Worm (Caenorhabditis elegans) whole organism, young adult: ENCODE results near the gene ZK550.2.

Experiments used
- D2030.7 ChIP-seq: fragments of 200-800 bp; sonication (Bioruptor generic); IDR thresholded peaks from 2 replicates; pipeline ENCODE4 v1.3.6; 2022; ENCODE audit warnings: missing genetic modification reagents, missing genetic modification characterization, missing compliant biosample characterization
- F33H1.4 ChIP-seq: fragments of 200-800 bp; sonication (Bioruptor generic); IDR thresholded peaks from 2 replicates; pipeline ENCODE4 v1.3.6; 2022; ENCODE audit warnings: missing genetic modification reagents, missing genetic modification characterization, missing compliant biosample characterization
- F55B11.4 ChIP-seq: sonication (generic microtip); optimal IDR thresholded peaks from 2 replicates; lab custom pipeline; 2016; ENCODE audit warnings: missing compliant biosample characterization, missing genetic modification characterization, borderline replicate concordance; ENCODE audit not compliant: insufficient read depth
- K11D2.4 ChIP-seq: fragments of 200-800 bp; sonication (Bioruptor generic); IDR thresholded peaks from 2 replicates; pipeline ENCODE4 v1.3.6; 2022; ENCODE audit warnings: missing genetic modification reagents, missing genetic modification characterization, missing compliant biosample characterization
- T07F8.4 ChIP-seq: sonication (generic microtip); optimal IDR thresholded peaks from 2 replicates; lab custom pipeline; 2016; ENCODE audit warnings: mild to moderate bottlenecking, missing genetic modification characterization, moderate library complexity, missing compliant biosample characterization
- Y53G8AR.9 ChIP-seq: fragments of 200-800 bp; sonication (Bioruptor generic); conservative IDR thresholded peaks from 2 replicates; pipeline ENCODE4 v1.3.6; 2022; ENCODE audit warnings: missing genetic modification reagents, missing genetic modification characterization, missing compliant biosample characterization
- Y95B8A.8 ChIP-seq: fragments of 200-800 bp; sonication (Bioruptor generic); IDR thresholded peaks from 2 replicates; pipeline ENCODE4 v1.3.6; 2022; ENCODE audit warnings: missing genetic modification reagents, missing genetic modification characterization, missing compliant biosample characterization
- ZK185.1 ChIP-seq: sonication (generic microtip); optimal IDR thresholded peaks from 2 replicates; lab custom pipeline; 2016; ENCODE audit warnings: mild to moderate bottlenecking, missing genetic modification characterization, missing compliant biosample characterization; ENCODE audit not compliant: poor library complexity, severe bottlenecking
- aptf-2 ChIP-seq: fragments of 200-800 bp; sonication (Bioruptor generic); conservative IDR thresholded peaks from 2 replicates; pipeline ENCODE4 v1.3.6; 2022; ENCODE audit warnings: missing genetic modification reagents, missing genetic modification characterization, missing compliant biosample characterization
- aptf-3 ChIP-seq: fragments of 200-800 bp; sonication (Bioruptor generic); IDR thresholded peaks from 2 replicates; pipeline ENCODE4 v1.3.6; 2022; ENCODE audit warnings: missing genetic modification characterization, missing compliant biosample characterization
- athp-1 ChIP-seq: sonication (generic microtip); optimal IDR thresholded peaks from 2 replicates; lab custom pipeline; 2017; ENCODE audit warnings: mild to moderate bottlenecking, missing genetic modification characterization, missing compliant biosample characterization
- attf-3 ChIP-seq: fragments of 200-800 bp; sonication (Bioruptor generic); conservative IDR thresholded peaks from 2 replicates; pipeline ENCODE4 v1.3.6; 2022; ENCODE audit warnings: missing genetic modification reagents, missing genetic modification characterization, missing compliant biosample characterization
- attf-6 ChIP-seq: fragments of 200-800 bp; sonication (Bioruptor generic); IDR thresholded peaks from 2 replicates; pipeline ENCODE4 v1.3.6; 2022; ENCODE audit warnings: missing genetic modification reagents, missing genetic modification characterization, missing compliant biosample characterization
- bed-1 ChIP-seq: fragments of 200-800 bp; sonication (Bioruptor generic); IDR thresholded peaks from 2 replicates; pipeline ENCODE4 v1.3.6; 2022; ENCODE audit warnings: missing genetic modification reagents, missing genetic modification characterization, missing compliant biosample characterization
- bed-2 ChIP-seq: fragments of 200-800 bp; sonication (Bioruptor generic); IDR thresholded peaks from 2 replicates; pipeline ENCODE4 v1.3.6; 2022; ENCODE audit warnings: missing genetic modification reagents, missing genetic modification characterization, missing compliant biosample characterization
- ceh-100 ChIP-seq: fragments of 200-800 bp; sonication (Bioruptor generic); IDR thresholded peaks from 2 replicates; pipeline ENCODE4 v1.3.6; 2022; ENCODE audit warnings: missing genetic modification reagents, missing genetic modification characterization, missing compliant biosample characterization
- ceh-27 ChIP-seq: fragments of 200-800 bp; sonication (Bioruptor generic); optimal IDR thresholded peaks from 2 replicates; lab custom pipeline; 2018; ENCODE audit warnings: mild to moderate bottlenecking, missing genetic modification characterization, moderate library complexity, missing compliant biosample characterization
- ceh-79 ChIP-seq: sonication (generic microtip); optimal IDR thresholded peaks from 2 replicates; lab custom pipeline; 2017; ENCODE audit warnings: mild to moderate bottlenecking, missing genetic modification characterization, missing compliant biosample characterization
- ceh-91 ChIP-seq: fragments of 200-800 bp; sonication (Bioruptor generic); IDR thresholded peaks from 2 replicates; pipeline ENCODE4 v1.3.6; 2022; ENCODE audit warnings: missing genetic modification reagents, missing genetic modification characterization, missing compliant biosample characterization
- efl-1 ChIP-seq: fragments of 150-350 bp; optimal IDR thresholded peaks from 2 replicates; lab custom pipeline; 2014; ENCODE audit warnings: missing biosample characterization, missing genetic modification reagents, missing genetic modification characterization
- egl-44 ChIP-seq: fragments of 200-800 bp; sonication (Bioruptor generic); IDR thresholded peaks from 2 replicates; pipeline ENCODE4 v1.3.6; 2022; ENCODE audit warnings: missing genetic modification reagents, missing genetic modification characterization, missing compliant biosample characterization
- ekl-4 ChIP-seq: fragments of 200-800 bp; sonication (Bioruptor generic); IDR thresholded peaks from 2 replicates; pipeline ENCODE4 v1.3.6; 2022; ENCODE audit warnings: missing genetic modification reagents, missing genetic modification characterization, missing compliant biosample characterization
- hlh-12 ChIP-seq: sonication (generic microtip); optimal IDR thresholded peaks from 2 replicates; lab custom pipeline; 2016; ENCODE audit warnings: missing genetic modification characterization, missing compliant biosample characterization
- hmg-1.2 ChIP-seq: fragments of 200-800 bp; sonication (Bioruptor generic); IDR thresholded peaks from 2 replicates; pipeline ENCODE4 v1.3.6; 2022; ENCODE audit warnings: missing genetic modification reagents, missing genetic modification characterization, missing compliant biosample characterization
- hsf-1 ChIP-seq: fragments of 200-800 bp; sonication (Bioruptor generic); IDR thresholded peaks from 2 replicates; pipeline ENCODE4 v1.3.6; 2022; ENCODE audit warnings: missing genetic modification reagents, missing genetic modification characterization, missing compliant biosample characterization
- lin-40 ChIP-seq: sonication (generic microtip); optimal IDR thresholded peaks from 2 replicates; lab custom pipeline; 2016; ENCODE audit warnings: missing genetic modification characterization, mild to moderate bottlenecking, missing compliant biosample characterization, missing genotype, missing genetic modification reagents
- lsy-27 ChIP-seq: sonication (generic microtip); optimal IDR thresholded peaks from 2 replicates; lab custom pipeline; 2017; ENCODE audit warnings: missing genetic modification characterization, mild to moderate bottlenecking, missing compliant biosample characterization, antibody characterized with exemption, missing genotype, borderline replicate concordance; ENCODE audit not compliant: insufficient read depth
- madf-3 ChIP-seq: fragments of 200-800 bp; sonication (Bioruptor generic); IDR thresholded peaks from 2 replicates; pipeline ENCODE4 v1.3.6; 2022; ENCODE audit warnings: missing genetic modification reagents, missing genetic modification characterization, missing compliant biosample characterization
- madf-6 ChIP-seq: fragments of 200-800 bp; sonication (Bioruptor generic); IDR thresholded peaks from 2 replicates; pipeline ENCODE4 v1.3.6; 2022; ENCODE audit warnings: missing genetic modification reagents, missing genetic modification characterization, missing compliant biosample characterization
- madf-8 ChIP-seq: fragments of 200-800 bp; sonication (Bioruptor generic); conservative IDR thresholded peaks from 2 replicates; pipeline ENCODE4 v1.3.6; 2022; ENCODE audit warnings: missing genetic modification reagents, missing genetic modification characterization, missing compliant biosample characterization
- nfya-1 ChIP-seq: sonication (generic microtip); optimal IDR thresholded peaks from 2 replicates; lab custom pipeline; 2017; ENCODE audit warnings: antibody characterized with exemption, missing compliant biosample characterization, missing genetic modification characterization, borderline replicate concordance; ENCODE audit not compliant: insufficient read depth
- nfyb-1 ChIP-seq: fragments of 200-800 bp; sonication (Bioruptor generic); IDR thresholded peaks from 2 replicates; pipeline ENCODE4 v1.3.6; 2022; ENCODE audit warnings: missing genetic modification reagents, missing genetic modification characterization, missing compliant biosample characterization
- pbrm-1 ChIP-seq: fragments of 200-800 bp; sonication (Bioruptor generic); IDR thresholded peaks from 2 replicates; pipeline ENCODE4 v1.3.6; 2022; ENCODE audit warnings: missing genetic modification reagents, missing genetic modification characterization, missing compliant biosample characterization
- rpc-1 ChIP-seq, 2 experiments: fragments of 150-350 bp in 1 of 2; sonication (generic microtip) in 1 of 2; optimal IDR thresholded peaks; 2 replicates each; lab custom pipeline; 2014 to 2018; ENCODE audit warnings: missing biosample characterization in 1 of 2, missing genetic modification characterization in 1 of 2, missing genetic modification reagents in 1 of 2, missing genotype in 1 of 2
- sea-2 ChIP-seq: fragments of 200-800 bp; sonication (Bioruptor generic); IDR thresholded peaks from 2 replicates; pipeline ENCODE4 v1.3.6; 2022; ENCODE audit warnings: missing genetic modification characterization, missing compliant biosample characterization
- snpc-4 ChIP-seq, 5 experiments: fragments of 150-350 bp in 1 of 5; sonication (generic microtip) in 4 of 5; optimal IDR thresholded peaks; 2 replicates each; lab custom pipeline; 2014 to 2018; ENCODE audit warnings: missing genetic modification characterization in 5 of 5, missing biosample characterization in 3 of 5, antibody characterized with exemption in 2 of 5, mild to moderate bottlenecking in 2 of 5, missing compliant biosample characterization in 2 of 5, missing genotype in 2 of 5, moderate library complexity in 2 of 5, missing genetic modification reagents in 1 of 5
- unc-130 ChIP-seq: sonication (generic microtip); optimal IDR thresholded peaks from 2 replicates; lab custom pipeline; 2016; ENCODE audit warnings: missing genetic modification reagents, missing genetic modification characterization, missing compliant biosample characterization
- zfh-2 ChIP-seq: fragments of 200-800 bp; sonication (Bioruptor generic); conservative IDR thresholded peaks from 2 replicates; pipeline ENCODE4 v1.3.6; 2022; ENCODE audit warnings: missing genetic modification reagents, missing genetic modification characterization, missing compliant biosample characterization
- ztf-25 ChIP-seq: fragments of 200-800 bp; sonication (Bioruptor generic); IDR thresholded peaks from 2 replicates; pipeline ENCODE4 v1.3.6; 2022; ENCODE audit warnings: missing genetic modification reagents, missing genetic modification characterization, missing compliant biosample characterization
- ztf-26 ChIP-seq: sonication (generic microtip); optimal IDR thresholded peaks from 2 replicates; lab custom pipeline; 2017; ENCODE audit warnings: missing genetic modification characterization, missing compliant biosample characterization
- ztf-3 ChIP-seq: fragments of 200-800 bp; sonication (Bioruptor generic); optimal IDR thresholded peaks from 2 replicates; lab custom pipeline; 2018; ENCODE audit warnings: mild to moderate bottlenecking, missing genetic modification characterization, missing compliant biosample characterization

ZK550.2 gene

DNA sequence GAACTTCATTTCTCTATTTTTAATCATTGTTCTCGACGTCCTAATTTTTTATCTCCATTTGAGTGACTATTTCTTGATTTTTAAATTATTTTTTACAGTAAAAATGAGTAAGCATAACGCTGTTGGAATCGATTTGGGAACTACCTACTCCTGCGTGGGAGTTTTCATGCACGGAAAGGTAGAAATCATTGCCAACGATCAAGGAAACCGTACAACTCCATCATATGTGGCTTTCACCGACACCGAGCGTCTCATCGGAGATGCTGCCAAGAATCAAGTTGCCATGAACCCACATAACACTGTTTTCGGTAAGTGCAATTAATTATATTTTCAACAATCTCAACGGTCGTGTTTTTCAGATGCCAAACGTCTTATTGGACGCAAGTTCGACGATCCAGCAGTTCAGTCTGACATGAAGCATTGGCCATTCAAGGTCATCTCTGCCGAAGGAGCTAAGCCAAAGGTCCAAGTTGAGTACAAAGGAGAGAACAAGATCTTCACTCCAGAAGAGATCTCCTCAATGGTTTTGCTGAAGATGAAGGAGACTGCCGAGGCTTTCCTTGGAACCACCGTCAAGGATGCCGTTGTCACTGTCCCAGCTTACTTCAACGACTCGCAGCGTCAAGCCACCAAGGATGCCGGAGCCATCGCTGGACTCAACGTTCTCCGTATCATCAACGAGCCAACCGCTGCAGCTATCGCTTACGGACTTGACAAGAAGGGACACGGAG is 33.6 kb downstream of the ZK550.2 start, which contains the start of gene hsp-1 (continued):
- peak; percentile 25; the same call in 1 of the 2 replicates for TF ChIP-seq madf-6 (GFP tag; lab: Robert Waterston, UW)
- no peak for TF ChIP-seq madf-3
- no peak for TF ChIP-seq pbrm-1 (GFP tag; lab: Robert Waterston, UW)
- TF ChIP-seq hsf-1 (GFP tag; lab: Robert Waterston, UW) = peak; percentile 6
- TF ChIP-seq hmg-1.2 (GFP tag; lab: Robert Waterston, UW) = 0 out of 2 replicates have a peak, but pooled peaks have one; percentile 4
- TF ChIP-seq efl-1 (GFP tag; lab: Kevin White, UChicago) = no peak
- TF ChIP-seq lin-40 (tag; lab: Kevin White, UChicago) = no peak
- TF ChIP-seq nfya-1 = no peak
- peak; percentile 14; the same call in 1 of the 2 replicates for TF ChIP-seq egl-44
- TF ChIP-seq nfyb-1 = peak; percentile 54; the same call in 1 of the 2 replicates
- 0 out of 2 replicates have a peak, but pooled peaks have one; percentile 66 for TF ChIP-seq Y95B8A.8 (GFP tag; lab: Robert Waterston, UW)
- no peak for TF ChIP-seq F33H1.4
- peak; percentile 45 for TF ChIP-seq ZK185.1 (tag; lab: Kevin White, UChicago)
- no peak for TF ChIP-seq snpc-4 (GFP tag; optimal IDR thresholded peaks at IDR 0.05; lab: Kevin White, UChicago)
- TF ChIP-seq snpc-4 (tag; optimal IDR thresholded peaks at IDR 0.05; lab: Kevin White, UChicago) = peak in 1 of 4 experiments; percentile 33
- peak; percentile 63; the same call in 1 of the 2 replicates for TF ChIP-seq attf-6 (GFP tag; lab: Robert Waterston, UW)
- TF ChIP-seq D2030.7 = 0 out of 2 replicates have a peak, but pooled peaks have one; percentile 20
- TF ChIP-seq ceh-27 (GFP tag; lab: Kevin White, UChicago) = peak; percentile 40
- TF ChIP-seq ztf-25 (GFP tag; lab: Robert Waterston, UW) = 0 out of 2 replicates have a peak, but pooled peaks have one; percentile 41
- TF ChIP-seq zfh-2 (GFP tag; lab: Robert Waterston, UW) = peak; percentile 81; the same call in 1 of the 2 replicates

DNA sequence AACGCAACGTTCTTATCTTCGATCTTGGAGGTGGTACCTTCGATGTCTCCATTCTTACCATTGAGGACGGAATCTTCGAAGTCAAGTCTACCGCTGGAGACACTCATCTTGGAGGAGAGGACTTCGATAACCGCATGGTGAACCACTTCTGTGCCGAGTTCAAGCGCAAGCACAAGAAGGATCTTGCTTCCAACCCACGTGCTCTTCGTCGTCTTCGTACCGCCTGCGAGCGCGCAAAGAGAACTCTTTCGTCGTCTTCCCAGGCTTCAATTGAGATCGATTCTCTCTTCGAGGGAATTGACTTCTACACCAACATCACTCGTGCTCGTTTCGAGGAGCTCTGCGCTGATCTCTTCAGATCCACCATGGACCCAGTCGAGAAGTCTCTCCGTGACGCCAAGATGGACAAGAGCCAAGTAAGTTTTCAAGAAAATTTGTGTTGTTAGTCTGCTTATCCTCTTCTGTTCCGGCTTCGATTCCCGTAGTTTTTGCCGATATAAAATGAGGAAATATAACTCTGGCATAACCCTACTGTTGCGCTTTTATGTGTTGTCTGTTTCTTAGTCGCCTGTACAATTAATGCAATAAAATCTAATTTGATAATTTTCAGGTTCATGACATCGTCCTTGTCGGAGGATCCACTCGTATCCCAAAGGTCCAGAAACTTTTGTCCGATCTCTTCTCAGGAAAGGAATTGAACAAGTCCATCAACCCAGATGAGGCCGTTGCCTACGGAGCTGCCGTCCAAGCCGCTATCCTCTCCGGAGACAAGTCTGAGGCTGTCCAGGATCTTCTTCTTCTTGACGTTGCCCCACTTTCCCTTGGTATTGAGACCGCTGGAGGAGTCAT is 34.4 kb downstream of the ZK550.2 start:
- TF ChIP-seq aptf-3 (GFP tag; lab: Robert Waterston, UW) = 0 out of 2 replicates have a peak, but pooled peaks have one; percentile 8
- no peak for TF ChIP-seq aptf-2 (GFP tag; lab: Robert Waterston, UW)
- TF ChIP-seq bed-2 (GFP tag; lab: Robert Waterston, UW) = 0 out of 2 replicates have a peak, but pooled peaks have one; percentile 6
- TF ChIP-seq unc-130 (GFP tag; lab: Kevin White, UChicago) = no peak
- TF ChIP-seq T07F8.4 (tag; lab: Kevin White, UChicago) = peak; percentile 22
- no peak for TF ChIP-seq hmg-1.2 (GFP tag; lab: Robert Waterston, UW)
- TF ChIP-seq snpc-4 (GFP tag; optimal IDR thresholded peaks at IDR 0.05; lab: Kevin White, UChicago) = no peak
- TF ChIP-seq snpc-4 (tag; optimal IDR thresholded peaks at IDR 0.05; lab: Kevin White, UChicago) = peak in 2 of 4 experiments; percentile 18 to 59
- 0 out of 2 replicates have a peak, but pooled peaks have one; percentile 9 for TF ChIP-seq nfyb-1
- TF ChIP-seq hlh-12 = no peak
- no peak for TF ChIP-seq ztf-26 (tag; lab: Kevin White, UChicago)
- no peak for TF ChIP-seq madf-8 (GFP tag; lab: Robert Waterston, UW)
- no peak for TF ChIP-seq ztf-3 (GFP tag; lab: Kevin White, UChicago)
- no peak for TF ChIP-seq lsy-27 (tag; lab: Kevin White, UChicago)
- TF ChIP-seq athp-1 (tag; lab: Kevin White, UChicago) = peak; percentile 52
- no peak for TF ChIP-seq ceh-91 (GFP tag; lab: Robert Waterston, UW)
- TF ChIP-seq attf-3 (GFP tag; lab: Robert Waterston, UW) = no peak
- TF ChIP-seq sea-2 (GFP tag; lab: Robert Waterston, UW) = no peak
- TF ChIP-seq ceh-79 (tag; lab: Kevin White, UChicago) = no peak
- no peak for TF ChIP-seq F55B11.4 (tag; lab: Kevin White, UChicago)
- TF ChIP-seq rpc-1 (optimal IDR thresholded peaks at IDR 0.05; lab: Kevin White, UChicago) = no peak
- TF ChIP-seq rpc-1 (tag; optimal IDR thresholded peaks at IDR 0.05; lab: Kevin White, UChicago) = no peak
- peak; percentile 52; the same call in 1 of the 2 replicates for TF ChIP-seq K11D2.4
- peak; percentile 23 for TF ChIP-seq pbrm-1 (GFP tag; lab: Robert Waterston, UW)
- TF ChIP-seq Y95B8A.8 (GFP tag; lab: Robert Waterston, UW) = peak; percentile 65; the same call in 1 of the 2 replicates
- TF ChIP-seq ekl-4 = peak; percentile 60; the same call in 1 of the 2 replicates
- peak; percentile 31; the same call in 1 of the 2 replicates for TF ChIP-seq ceh-100 (GFP tag; lab: Robert Waterston, UW)
- peak; percentile 70 for TF ChIP-seq Y53G8AR.9 (GFP tag; lab: Robert Waterston, UW)
- no peak for TF ChIP-seq bed-1 (GFP tag; lab: Robert Waterston, UW)
